Fruit fly (Drosophila melanogaster) whole organism, embryonic: ENCODE data around the gene CG3301.

Experiments used
- Aef1 ChIP-seq: fragments of 200-800 bp; sonication (Bioruptor generic); IDR thresholded peaks from 3 replicates; pipeline ENCODE4 v1.3.6; 2022; ENCODE audit warnings: missing biosample characterization, missing genetic modification characterization
- Atf-2 ChIP-seq: fragments of 200-800 bp; sonication (Bioruptor generic); optimal IDR thresholded peaks from 2 replicates; lab custom pipeline; 2016; ENCODE audit warnings: missing biosample characterization, missing genetic modification characterization
- Atf3 ChIP-seq: fragments of 200-800 bp; sonication (Bioruptor generic); optimal IDR thresholded peaks from 3 replicates; lab custom pipeline; 2016; ENCODE audit warnings: missing biosample characterization, missing genetic modification characterization
- C15 ChIP-seq: fragments of 200-800 bp; sonication (Bioruptor generic); IDR thresholded peaks from 3 replicates; pipeline ENCODE4 v1.3.6; 2022; ENCODE audit warnings: missing biosample characterization, missing genetic modification characterization
- CG1024 ChIP-seq: fragments of 200-800 bp; sonication (Bioruptor generic); IDR thresholded peaks from 2 replicates; pipeline ENCODE4 v1.3.6; 2022; ENCODE audit warnings: missing biosample characterization, missing genetic modification characterization
- CG10431 ChIP-seq: fragments of 200-800 bp; sonication (Bioruptor generic); optimal IDR thresholded peaks from 3 replicates; lab custom pipeline; 2018; ENCODE audit warnings: missing biosample characterization, mild to moderate bottlenecking, missing genetic modification characterization
- CG11247 ChIP-seq: fragments of 200-800 bp; sonication (Bioruptor generic); IDR thresholded peaks from 2 replicates; pipeline ENCODE4 v1.3.6; 2022; ENCODE audit warnings: missing biosample characterization, missing genetic modification characterization
- CG11456 ChIP-seq: fragments of 200-800 bp; sonication (Bioruptor generic); IDR thresholded peaks from 3 replicates; pipeline ENCODE4 v1.3.6; 2022; ENCODE audit warnings: missing biosample characterization, missing genetic modification characterization
- CG11504 ChIP-seq: fragments of 200-800 bp; sonication (Bioruptor generic); optimal IDR thresholded peaks from 3 replicates; lab custom pipeline; 2019; ENCODE audit warnings: missing biosample characterization, mild to moderate bottlenecking, missing genetic modification characterization, moderate library complexity
- CG12942 ChIP-seq: fragments of 200-800 bp; sonication (Bioruptor generic); optimal IDR thresholded peaks from 3 replicates; lab custom pipeline; 2016; ENCODE audit warnings: missing biosample characterization, missing genetic modification characterization
- CG13123 ChIP-seq: fragments of 200-800 bp; sonication (Bioruptor generic); optimal IDR thresholded peaks from 2 replicates; lab custom pipeline; 2016; ENCODE audit warnings: missing biosample characterization, missing genetic modification characterization
- CG16779 ChIP-seq: fragments of 200-800 bp; sonication (Bioruptor generic); IDR thresholded peaks from 2 replicates; pipeline ENCODE4 v1.3.6; 2022; ENCODE audit warnings: missing biosample characterization, missing genetic modification characterization
- CG18619 ChIP-seq: fragments of 200-800 bp; sonication (Bioruptor generic); optimal IDR thresholded peaks from 3 replicates; lab custom pipeline; 2017; ENCODE audit warnings: missing biosample characterization, mild to moderate bottlenecking, missing genetic modification characterization
- CG2116 ChIP-seq: fragments of 200-800 bp; sonication (Bioruptor generic); optimal IDR thresholded peaks from 3 replicates; lab custom pipeline; 2018; ENCODE audit warnings: missing biosample characterization, mild to moderate bottlenecking, missing genetic modification characterization
- CG3281 ChIP-seq: fragments of 200-800 bp; sonication (Bioruptor generic); optimal IDR thresholded peaks from 3 replicates; lab custom pipeline; 2017; ENCODE audit warnings: missing biosample characterization, mild to moderate bottlenecking, missing genetic modification characterization
- CG33213 ChIP-seq: fragments of 200-800 bp; sonication (Bioruptor generic); optimal IDR thresholded peaks from 3 replicates; lab custom pipeline; 2016; ENCODE audit warnings: missing biosample characterization, missing genetic modification characterization
- CG4617 ChIP-seq: fragments of 200-800 bp; sonication (Bioruptor generic); optimal IDR thresholded peaks from 3 replicates; lab custom pipeline; 2016; ENCODE audit warnings: missing biosample characterization, missing genetic modification characterization, borderline replicate concordance
- CG5180 ChIP-seq: fragments of 200-800 bp; sonication (Bioruptor generic); optimal IDR thresholded peaks from 3 replicates; lab custom pipeline; 2017; ENCODE audit warnings: missing biosample characterization, missing genetic modification characterization, mild to moderate bottlenecking, moderate library complexity, missing genetic modification reagents
- CG6854 ChIP-seq: fragments of 200-800 bp; sonication (Bioruptor generic); optimal IDR thresholded peaks from 3 replicates; lab custom pipeline; 2017; ENCODE audit warnings: missing biosample characterization, mild to moderate bottlenecking, missing genetic modification characterization
- CG7987 ChIP-seq: fragments of 200-800 bp; sonication (Bioruptor generic); optimal IDR thresholded peaks from 2 replicates; lab custom pipeline; 2018; ENCODE audit warnings: missing biosample characterization, mild to moderate bottlenecking, missing genetic modification characterization, moderate library complexity
- CG8089 ChIP-seq: fragments of 200-800 bp; sonication (Bioruptor generic); optimal IDR thresholded peaks from 3 replicates; lab custom pipeline; 2016; ENCODE audit warnings: missing biosample characterization, missing genetic modification characterization
- CrebB ChIP-seq: fragments of 200-800 bp; sonication (Bioruptor generic); optimal IDR thresholded peaks from 3 replicates; lab custom pipeline; 2018; ENCODE audit warnings: missing biosample characterization, mild to moderate bottlenecking, missing genetic modification characterization
- D19A ChIP-seq: fragments of 200-800 bp; optimal IDR thresholded peaks from 3 replicates; lab custom pipeline; 2019; ENCODE audit warnings: missing biosample characterization, mild to moderate bottlenecking, missing genetic modification characterization, moderate library complexity
- Dbx ChIP-seq: fragments of 200-800 bp; sonication (Bioruptor generic); IDR thresholded peaks from 3 replicates; pipeline ENCODE4 v1.3.6; 2022; ENCODE audit warnings: missing biosample characterization, missing genetic modification characterization
- Dip3 ChIP-seq: fragments of 200-800 bp; sonication (Bioruptor generic); optimal IDR thresholded peaks from 3 replicates; lab custom pipeline; 2016; ENCODE audit warnings: missing biosample characterization, missing genetic modification characterization
- Ets97D ChIP-seq: fragments of 200-800 bp; sonication (Bioruptor generic); optimal IDR thresholded peaks from 3 replicates; lab custom pipeline; 2016; ENCODE audit warnings: missing biosample characterization, missing genetic modification characterization
- Fer2 ChIP-seq: fragments of 200-800 bp; sonication (Bioruptor generic); optimal IDR thresholded peaks from 2 replicates; lab custom pipeline; 2018; ENCODE audit warnings: missing biosample characterization, mild to moderate bottlenecking, missing genetic modification characterization, moderate library complexity
- HLH3B ChIP-seq: fragments of 200-800 bp; sonication (Bioruptor generic); IDR thresholded peaks from 2 replicates; pipeline ENCODE4 v1.3.6; 2022; ENCODE audit warnings: missing biosample characterization, missing genetic modification characterization
- Hr3 ChIP-seq: fragments of 200-800 bp; sonication (Bioruptor generic); optimal IDR thresholded peaks from 3 replicates; lab custom pipeline; 2016; ENCODE audit warnings: missing biosample characterization, missing genetic modification characterization
- Hr78 ChIP-seq, 2 experiments: fragments of 200-800 bp in 1 of 2; fragments of >200 bp in 1 of 2; sonication (Bioruptor generic) in 1 of 2; optimal IDR thresholded peaks; 2 replicates each; lab custom pipeline; 2017 to 2019; ENCODE audit warnings: missing biosample characterization in 2 of 2, missing genetic modification characterization in 2 of 2, mild to moderate bottlenecking in 1 of 2, moderate library complexity in 1 of 2
- MESR4 ChIP-seq: fragments of 200-800 bp; sonication (Bioruptor generic); optimal IDR thresholded peaks from 2 replicates; lab custom pipeline; 2018; ENCODE audit warnings: missing biosample characterization, mild to moderate bottlenecking, missing genetic modification characterization, moderate library complexity
- Mrtf ChIP-seq: fragments of 200-800 bp; sonication (Bioruptor generic); IDR thresholded peaks from 3 replicates; pipeline ENCODE4 v1.3.6; 2022; ENCODE audit warnings: missing biosample characterization, missing genetic modification characterization
- NFAT ChIP-seq: fragments of 200-800 bp; sonication (Bioruptor generic); IDR thresholded peaks from 2 replicates; pipeline ENCODE4 v1.3.6; 2022; ENCODE audit warnings: missing biosample characterization, missing genetic modification characterization
- PHDP ChIP-seq: fragments of 200-800 bp; sonication (Bioruptor generic); optimal IDR thresholded peaks from 3 replicates; lab custom pipeline; 2018; ENCODE audit warnings: missing biosample characterization, mild to moderate bottlenecking, missing genetic modification characterization, moderate library complexity
- Poxn ChIP-seq: fragments of 200-800 bp; sonication (Bioruptor generic); IDR thresholded peaks from 2 replicates; pipeline ENCODE4 v1.3.6; 2022; ENCODE audit warnings: missing biosample characterization, missing genetic modification characterization
- Side ChIP-seq: fragments of 200-800 bp; sonication (Bioruptor generic); optimal IDR thresholded peaks from 2 replicates; lab custom pipeline; 2016; ENCODE audit warnings: missing biosample characterization, missing genetic modification characterization
- az2 ChIP-seq: fragments of 200-800 bp; sonication (Bioruptor generic); optimal IDR thresholded peaks from 3 replicates; lab custom pipeline; 2016; ENCODE audit warnings: missing biosample characterization, missing genetic modification characterization
- crc ChIP-seq: fragments of 200-800 bp; sonication (Bioruptor generic); optimal IDR thresholded peaks from 2 replicates; lab custom pipeline; 2016; ENCODE audit warnings: missing biosample characterization, missing genetic modification characterization
- dan ChIP-seq: fragments of 200-800 bp; sonication (Bioruptor generic); IDR thresholded peaks from 2 replicates; pipeline ENCODE4 v1.3.6; 2022; ENCODE audit warnings: missing biosample characterization, missing genetic modification characterization
- ems ChIP-seq: fragments of 200-800 bp; sonication (Bioruptor generic); optimal IDR thresholded peaks from 3 replicates; lab custom pipeline; 2016; ENCODE audit warnings: missing biosample characterization, missing genetic modification characterization
- fu2 ChIP-seq: fragments of 200-800 bp; sonication (Bioruptor generic); optimal IDR thresholded peaks from 2 replicates; lab custom pipeline; 2016; ENCODE audit warnings: missing biosample characterization, missing genetic modification characterization
- gce ChIP-seq: fragments of 200-800 bp; sonication (Bioruptor generic); IDR thresholded peaks from 3 replicates; pipeline ENCODE4 v1.3.6; 2022; ENCODE audit warnings: missing biosample characterization, missing genetic modification characterization
- h ChIP-seq: fragments of >200 bp; optimal IDR thresholded peaks from 2 replicates; lab custom pipeline; 2017
- hth ChIP-seq: fragments of >200 bp; optimal IDR thresholded peaks from 2 replicates; lab custom pipeline; 2017; ENCODE audit warnings: inconsistent platforms
- nau ChIP-seq: fragments of 200-800 bp; sonication (Bioruptor generic); optimal IDR thresholded peaks from 3 replicates; lab custom pipeline; 2017; ENCODE audit warnings: missing biosample characterization, mild to moderate bottlenecking, missing genetic modification characterization, missing genetic modification reagents
- odd ChIP-seq: fragments of 200-800 bp; sonication (Bioruptor generic); optimal IDR thresholded peaks from 2 replicates; lab custom pipeline; 2017; ENCODE audit warnings: missing biosample characterization, mild to moderate bottlenecking, missing genetic modification characterization
- otp ChIP-seq: fragments of 200-800 bp; sonication (Bioruptor generic); IDR thresholded peaks from 3 replicates; pipeline ENCODE4, ENCODE4 v1.3.6; 2022; ENCODE audit warnings: missing biosample characterization, missing genetic modification characterization
- pfk ChIP-seq: fragments of 200-800 bp; sonication (Bioruptor generic); optimal IDR thresholded peaks from 2 replicates; lab custom pipeline; 2018; ENCODE audit warnings: missing biosample characterization, mild to moderate bottlenecking, missing genetic modification characterization, moderate library complexity
- scrt ChIP-seq: fragments of 200-800 bp; sonication (Bioruptor generic); optimal IDR thresholded peaks from 2 replicates; lab custom pipeline; 2018; ENCODE audit warnings: missing biosample characterization, mild to moderate bottlenecking, missing genetic modification characterization, moderate library complexity
- shn ChIP-seq: fragments of 200-800 bp; sonication (Bioruptor generic); optimal IDR thresholded peaks from 3 replicates; lab custom pipeline; 2016; ENCODE audit warnings: missing biosample characterization, missing genetic modification characterization
- zfh2 ChIP-seq: fragments of 200-800 bp; sonication (Bioruptor generic); optimal IDR thresholded peaks from 2 replicates; lab custom pipeline; 2016; ENCODE audit warnings: missing biosample characterization, missing genetic modification characterization

The CG3301 gene

DNA sequence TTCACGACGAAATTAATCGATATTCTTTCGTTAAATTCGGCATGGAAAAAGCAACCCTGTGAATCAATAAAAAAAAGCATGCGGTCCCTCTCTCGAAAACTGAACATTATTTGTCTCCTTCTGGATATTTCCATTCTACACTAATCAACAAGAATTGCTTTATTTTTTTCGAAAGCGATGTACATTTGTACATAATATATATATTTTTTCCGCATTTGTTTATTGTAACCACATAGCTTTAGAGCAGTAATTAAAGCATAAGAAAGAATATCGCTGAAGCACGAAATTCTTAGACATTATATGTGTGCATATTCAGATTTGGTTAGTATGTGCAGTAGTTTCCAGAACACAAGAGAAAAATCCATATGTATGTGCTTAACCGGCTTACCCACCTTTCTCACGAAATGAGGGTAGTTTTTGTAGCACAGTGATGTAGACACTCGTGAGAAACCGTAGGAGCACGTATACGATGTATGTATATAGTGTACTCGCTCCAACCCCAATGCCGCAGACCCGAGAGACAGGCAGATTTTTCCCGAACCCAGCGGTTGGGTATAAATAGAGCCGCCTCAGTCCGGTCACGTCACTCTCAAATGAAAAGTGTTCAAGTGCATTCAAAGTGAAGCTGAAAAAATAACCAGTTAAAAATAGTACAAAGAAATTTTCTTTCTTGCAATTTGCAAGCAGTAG, 20.1 kb upstream of the CG3301 start (continued):
- TF ChIP-seq CG11247 (no peak), pfk (GFP tag; lab: Kevin White, UChicago) (peak; percentile 22), CG8089 (GFP tag; lab: Kevin White, UChicago) (peak; percentile 27), CG6854 (GFP tag; lab: Kevin White, UChicago) (peak; percentile 86), MESR4 (GFP tag; lab: Kevin White, UChicago) (peak; percentile 32), Aef1 (no peak), CG11504 (peak; percentile 89), gce (no peak), CG16779 (no peak), Poxn (no peak), CG2116 (GFP tag; lab: Kevin White, UChicago) (peak; percentile 100), nau (GFP tag; lab: Kevin White, UChicago) (peak; percentile 77), fu2 (GFP tag; lab: Kevin White, UChicago) (peak; percentile 62), Side (peak; percentile 48), Atf3 (GFP tag; lab: Kevin White, UChicago) (peak; percentile 65), crc (GFP tag; lab: Kevin White, UChicago) (peak; percentile 64), odd (GFP tag; lab: Kevin White, UChicago) (peak; percentile 88), Hr78 (GFP tag; optimal IDR thresholded peaks at IDR 0.05; lab: Kevin White, UChicago) (peak in 1 of 2 experiments; percentile 65), az2 (GFP tag; lab: Kevin White, UChicago) (peak; percentile 80), CG13123 (peak; percentile 60), otp (GFP tag; lab: Robert Waterston, UW) (no peak), Atf-2 (GFP tag; lab: Kevin White, UChicago) (peak; percentile 42), D19A (peak; percentile 90), NFAT (no peak), CG33213 (GFP tag; lab: Kevin White, UChicago) (peak; percentile 25), shn (peak; percentile 46), CG12942 (GFP tag; lab: Kevin White, UChicago) (peak; percentile 84), HLH3B (GFP tag; lab: Robert Waterston, UW) (no peak), ems (peak; percentile 78), CG1024 (GFP tag; lab: Robert Waterston, UW) (no peak), CrebB (tag; lab: Kevin White, UChicago) (peak; percentile 79), Ets97D (GFP tag; lab: Kevin White, UChicago) (peak; percentile 79), Dip3 (GFP tag; lab: Kevin White, UChicago) (peak; percentile 75), h (lab: Kevin White, UChicago) (no peak), CG3281 (GFP tag; lab: Kevin White, UChicago) (peak; percentile 93), CG4617 (GFP tag; lab: Kevin White, UChicago) (peak; percentile 28), C15 (no peak), CG11456 (no peak), Hr3 (GFP tag; lab: Kevin White, UChicago) (peak; percentile 82), dan (no peak), Dbx (GFP tag; lab: Robert Waterston, UW) (no peak), Fer2 (tag; lab: Kevin White, UChicago) (peak; percentile 71), hth (no peak), PHDP (tag; lab: Kevin White, UChicago) (peak; percentile 88), CG5180 (GFP tag; lab: Kevin White, UChicago) (peak; percentile 73), zfh2 (GFP tag; lab: Kevin White, UChicago) (peak; percentile 79), scrt (GFP tag; lab: Kevin White, UChicago) (peak; percentile 90), Mrtf (no peak), CG7987 (GFP tag; lab: Kevin White, UChicago) (peak; percentile 75), CG10431 (GFP tag; lab: Kevin White, UChicago) (peak; percentile 86), CG18619 (peak; percentile 89)
